Worm (Caenorhabditis elegans) whole organism, L2 larva: ENCODE measurements around the gene R74.7.
A peak's percentile ranks its signal among the peaks of the same experiment; 100 is the strongest.

Experiments used
- R02D3.7 ChIP-seq: fragments of 150-350 bp; optimal IDR thresholded peaks from 2 replicates; lab custom pipeline; 2014; ENCODE audit warnings: missing biosample characterization, missing genetic modification characterization
- ama-1 ChIP-seq: fragments of 150-350 bp; optimal IDR thresholded peaks from 2 replicates; lab custom pipeline; 2018; ENCODE audit warnings: inconsistent platforms
- lin-11 ChIP-seq: fragments of 150-350 bp; sonication (generic microtip); optimal IDR thresholded peaks from 2 replicates; lab custom pipeline; 2014; ENCODE audit warnings: missing biosample characterization, missing genetic modification characterization, inconsistent platforms, mixed read lengths
- unc-62 ChIP-seq: fragments of 150-350 bp; optimal IDR thresholded peaks from 2 replicates; lab custom pipeline; 2014; ENCODE audit warnings: missing biosample characterization, missing genetic modification reagents, missing genetic modification characterization
- ztf-4 ChIP-seq: fragments of 150-350 bp; optimal IDR thresholded peaks from 2 replicates; lab custom pipeline; 2014; ENCODE audit warnings: missing biosample characterization, missing genetic modification characterization

ce11 chrIII:4193659-4194103, 10.5 kb upstream of the R74.7 start, which contains the start of gene xbp-1:
- TF ChIP-seq ama-1 (lab: Kevin White, UChicago) (peak; percentile 92), R02D3.7 (tag; lab: Kevin White, UChicago) (no peak), lin-11 (tag; lab: Kevin White, UChicago) (peak; percentile 87), ztf-4 (tag; lab: Kevin White, UChicago) (peak; percentile 92), unc-62 (GFP tag; lab: Kevin White, UChicago) (no peak)
